Fruit fly (Drosophila melanogaster) whole organism, adult: Measurements from ENCODE around the gene CG3285.

Experiments
- CG14711 ChIP-seq: fragments of 200-800 bp; sonication (Bioruptor generic); optimal IDR thresholded peaks from 2 replicates; lab custom pipeline; 2018; ENCODE audit warnings: missing biosample characterization, mild to moderate bottlenecking, missing genetic modification characterization, moderate library complexity
- CG7101 ChIP-seq: fragments of 200-800 bp; sonication (Bioruptor generic); optimal IDR thresholded peaks from 2 replicates; lab custom pipeline; 2018; ENCODE audit warnings: missing biosample characterization, mild to moderate bottlenecking, missing genetic modification characterization, moderate library complexity
- Clk ChIP-seq: fragments of 200-800 bp; sonication (Bioruptor generic); optimal IDR thresholded peaks from 2 replicates; lab custom pipeline; 2017; ENCODE audit warnings: missing biosample characterization, missing genetic modification characterization
- Crg-1 ChIP-seq: fragments of 200-800 bp; sonication (Bioruptor generic); optimal IDR thresholded peaks from 2 replicates; lab custom pipeline; 2016; ENCODE audit warnings: missing biosample characterization, missing genetic modification characterization
- Mnt ChIP-seq: fragments of 200-800 bp; sonication (Bioruptor generic); optimal IDR thresholded peaks from 2 replicates; lab custom pipeline; 2016; ENCODE audit warnings: missing biosample characterization, mild to moderate bottlenecking, missing genetic modification characterization
- bab1 ChIP-seq: fragments of 200-800 bp; sonication (Bioruptor generic); optimal IDR thresholded peaks from 3 replicates; lab custom pipeline; 2019; ENCODE audit warnings: missing biosample characterization, mild to moderate bottlenecking, missing genetic modification characterization, moderate library complexity
- cic ChIP-seq: fragments of 200-800 bp; sonication (Bioruptor generic); optimal IDR thresholded peaks from 2 replicates; lab custom pipeline; 2017; ENCODE audit warnings: missing biosample characterization, mild to moderate bottlenecking, missing genetic modification characterization, moderate library complexity
- cnc ChIP-seq, 2 experiments: fragments of >200 bp; optimal IDR thresholded peaks; 2 replicates each; lab custom pipeline; 2017
- kay ChIP-seq: fragments of 200-800 bp; sonication (Bioruptor generic); peaks from one replicate; lab custom pipeline; 2016; ENCODE audit warnings: missing biosample characterization, missing genetic modification characterization, borderline replicate concordance
- pad ChIP-seq: fragments of 200-800 bp; sonication (Bioruptor generic); optimal IDR thresholded peaks from 3 replicates; lab custom pipeline; 2017; ENCODE audit warnings: missing biosample characterization, missing genetic modification characterization, mild to moderate bottlenecking, moderate library complexity, missing genetic modification reagents
- tj ChIP-seq: fragments of 200-800 bp; sonication (Bioruptor generic); optimal IDR thresholded peaks from 3 replicates; lab custom pipeline; 2017; ENCODE audit warnings: missing biosample characterization, mild to moderate bottlenecking, missing genetic modification characterization, moderate library complexity
- toe ChIP-seq: fragments of 200-800 bp; sonication (Bioruptor generic); optimal IDR thresholded peaks from 2 replicates; lab custom pipeline; 2016; ENCODE audit warnings: missing biosample characterization, missing genetic modification characterization

dm6 chr2L:3339420-3339819, 8.7 kb downstream of the CG3285 start:
- no peak for TF ChIP-seq cnc (optimal IDR thresholded peaks at IDR 0.05; lab: Kevin White, UChicago)
- TF ChIP-seq Mnt (GFP tag; lab: Kevin White, UChicago) = no peak
- no peak for TF ChIP-seq CG14711 (tag; lab: Kevin White, UChicago)
- TF ChIP-seq pad (GFP tag; lab: Kevin White, UChicago) = no peak
- no peak for TF ChIP-seq toe (GFP tag; lab: Kevin White, UChicago)
- TF ChIP-seq Clk (GFP tag; lab: Kevin White, UChicago) = no peak
- no peak for TF ChIP-seq cic (GFP tag; lab: Kevin White, UChicago)
- no peak for TF ChIP-seq Crg-1
- no peak for TF ChIP-seq tj (GFP tag; lab: Kevin White, UChicago)
- no peak for TF ChIP-seq kay
- no peak for TF ChIP-seq CG7101 (tag; lab: Kevin White, UChicago)
- no peak for TF ChIP-seq bab1
